Worm (Caenorhabditis elegans): Measurements from ENCODE around the gene clec-218.
"Not testable (repeated sequence)": the region's sequence is repeated elsewhere in the genome, so short reads cannot be mapped to it uniquely, and the experiment has no call there.

Gene clec-218

DNA sequence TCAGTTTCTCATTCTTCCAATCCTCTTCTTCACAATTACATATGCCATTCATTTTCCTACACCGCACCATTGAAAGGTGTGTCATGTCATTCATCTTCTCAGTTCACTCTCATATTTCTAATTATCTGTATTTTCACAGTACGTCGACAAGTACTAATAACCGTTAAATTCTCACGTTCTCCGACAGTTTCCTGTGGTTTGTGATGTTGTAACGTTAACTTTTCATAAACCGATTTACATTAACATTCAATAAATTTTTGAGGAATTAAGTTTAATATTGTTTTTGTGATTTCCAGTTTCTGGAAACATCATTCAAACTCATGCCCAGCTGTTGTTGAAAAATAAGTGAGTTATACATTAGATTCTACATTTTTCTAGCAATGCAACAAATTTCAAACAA lies 26.6 kb downstream of the clec-218 start, which contains the start of gene tmd-2:
TSS of gene tmd-2 (plus strand) at position 301 of the 400 bp plus-strand sequence.
- no peak for TF ChIP-seq nhr-77 (tag; optimal IDR thresholded peaks at IDR 0.05)
- TF ChIP-seq lin-13 (GFP tag; optimal IDR thresholded peaks at IDR 0.05) = no peak
- TF ChIP-seq nhr-25 (tag; optimal IDR thresholded peaks at IDR 0.05) = no peak
- no peak for TF ChIP-seq elt-1 (tag; optimal IDR thresholded peaks at IDR 0.05)
- TF ChIP-seq ztf-1 (GFP tag; conservative IDR thresholded peaks at IDR 0.05) = no peak
- TF ChIP-seq unc-55 (GFP tag; optimal IDR thresholded peaks at IDR 0.05) = no peak

DNA sequence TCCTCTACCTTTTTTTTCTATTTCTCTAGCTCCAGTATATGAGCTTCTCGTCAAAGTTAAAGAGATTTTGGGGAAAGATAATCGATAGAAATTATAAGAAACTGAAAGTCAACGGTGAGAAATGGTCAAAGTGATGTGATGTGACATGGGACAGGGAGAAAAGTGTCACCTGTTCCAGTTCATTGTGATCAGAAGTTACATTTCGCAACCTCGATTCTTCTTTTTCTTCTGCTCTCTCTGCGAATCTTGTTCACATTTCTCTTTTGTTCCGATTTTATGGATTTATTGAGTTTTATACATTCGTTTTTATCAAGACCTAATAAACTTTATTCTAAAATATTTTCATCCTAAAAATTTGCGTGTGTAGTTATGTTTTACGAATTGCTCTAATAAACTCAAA lies 27.9 kb downstream of the clec-218 start:
- TF ChIP-seq blmp-1 (tag; optimal IDR thresholded peaks at IDR 0.05; ENCODE audit: insufficient read depth) (peak; percentile 31), C34F6.9 (tag; optimal IDR thresholded peaks at IDR 0.05) (peak; percentile 31), nhr-129 (tag; optimal IDR thresholded peaks at IDR 0.05) (peak; percentile 20), sma-9 (GFP tag; optimal IDR thresholded peaks at IDR 0.05) (peak; percentile 23), sma-9 (tag; optimal IDR thresholded peaks at IDR 0.05) (no peak), unc-39 (tag; optimal IDR thresholded peaks at IDR 0.05) (no peak), egl-27 (tag; optimal IDR thresholded peaks at IDR 0.05) (no peak), nhr-12 (tag; optimal IDR thresholded peaks at IDR 0.05) (no peak)

DNA sequence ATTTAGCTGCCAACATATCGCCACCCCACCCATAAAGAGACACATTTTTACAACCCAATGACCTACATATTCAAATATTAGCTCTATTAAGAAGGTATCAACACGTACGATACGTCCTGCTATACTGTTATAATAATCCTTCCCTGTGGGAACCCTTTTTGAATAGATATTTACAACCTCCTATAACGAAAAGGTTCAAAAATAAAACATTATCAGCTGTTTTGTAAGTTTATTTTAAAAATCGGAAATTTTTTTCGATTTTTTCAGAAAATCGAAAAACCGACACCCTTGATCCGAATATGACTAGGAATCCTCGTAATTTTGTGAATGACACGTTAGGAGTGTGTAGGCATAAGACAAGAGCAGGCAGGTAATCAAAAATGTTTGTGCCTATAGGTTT lies 33.2 kb downstream of the clec-218 start, which contains the start of gene C08D8.7:
TSS of gene C08D8.7 (plus strand) at position 301 of the 400 bp plus-strand sequence.
- TF ChIP-seq lin-13 (GFP tag; optimal IDR thresholded peaks at IDR 0.05); unc-39 (tag; optimal IDR thresholded peaks at IDR 0.05); elt-3 (tag; optimal IDR thresholded peaks at IDR 0.05): not testable (repeated sequence)

DNA sequence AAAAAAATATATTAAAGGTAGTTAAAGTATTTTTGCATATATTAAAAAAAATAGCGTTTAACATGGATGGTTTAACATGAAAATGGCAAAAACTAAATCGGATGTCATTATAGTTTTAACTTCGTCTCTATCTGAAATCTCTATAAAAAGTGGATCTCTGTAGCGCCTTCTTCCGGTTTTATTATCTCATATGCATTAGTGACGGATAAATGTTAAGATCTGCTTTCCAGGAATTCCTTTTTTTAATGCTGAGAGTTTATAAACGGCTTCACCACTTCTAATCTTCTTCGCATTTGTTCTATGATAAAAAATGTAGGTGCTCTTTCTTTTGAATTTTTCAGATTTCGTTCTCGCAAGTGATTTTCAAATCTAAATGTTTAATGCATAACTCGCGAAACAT lies 34.7 kb downstream of the clec-218 start:
- no peak for TF ChIP-seq elt-1 (tag; optimal IDR thresholded peaks at IDR 0.05)
- no peak for TF ChIP-seq nhr-77 (tag; optimal IDR thresholded peaks at IDR 0.05)
- no peak for TF ChIP-seq lsy-2 (tag; optimal IDR thresholded peaks at IDR 0.05)
- TF ChIP-seq dmd-4 (tag; optimal IDR thresholded peaks at IDR 0.05) = no peak
- no peak for TF ChIP-seq ZK546.5 (tag; optimal IDR thresholded peaks at IDR 0.05)
- no peak for TF ChIP-seq fos-1 (tag; optimal IDR thresholded peaks at IDR 0.05)
- no peak for TF ChIP-seq nhr-11 (tag; optimal IDR thresholded peaks at IDR 0.05)
- no peak for TF ChIP-seq ama-1 (optimal IDR thresholded peaks at IDR 0.05)
- TF ChIP-seq nhr-10 (tag; optimal IDR thresholded peaks at IDR 0.05) = no peak
- no peak for TF ChIP-seq mab-5 (tag; optimal IDR thresholded peaks at IDR 0.05)
- TF ChIP-seq Y55F3AM.14 (GFP tag; optimal IDR thresholded peaks at IDR 0.05) = no peak
- TF ChIP-seq blmp-1 (tag; optimal IDR thresholded peaks at IDR 0.05; ENCODE audit: insufficient read depth) = no peak
- TF ChIP-seq unc-62 (GFP tag; optimal IDR thresholded peaks at IDR 0.05) = no peak
- TF ChIP-seq lin-11 (tag; optimal IDR thresholded peaks at IDR 0.05) = no peak
- TF ChIP-seq mbf-1 (tag; optimal IDR thresholded peaks at IDR 0.05) = no peak

DNA sequence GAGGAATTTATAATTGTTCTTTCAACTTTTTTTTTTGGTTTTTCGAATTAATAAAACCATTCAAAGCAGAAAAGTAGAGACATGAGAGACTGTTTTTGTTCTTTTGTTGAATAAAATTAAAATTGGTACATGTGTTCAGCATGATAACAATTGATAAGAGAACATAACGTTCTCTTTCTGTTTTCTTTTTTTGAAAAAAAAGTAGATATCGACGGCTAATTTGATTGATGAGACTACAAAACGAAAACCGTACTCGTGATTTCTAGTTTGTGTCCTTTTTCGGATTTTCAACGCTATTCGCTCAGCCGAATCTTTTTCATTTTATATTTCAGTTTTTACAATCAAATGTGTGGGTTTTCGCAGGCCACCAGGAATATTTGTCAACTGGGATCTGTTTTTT lies 37.7 kb downstream of the clec-218 start, which contains the start of gene C08D8.1:
TSS of gene C08D8.1 (plus strand) at position 324 of the 400 bp plus-strand sequence.
- TF ChIP-seq R02D3.7 (tag; optimal IDR thresholded peaks at IDR 0.05) = no peak
- no peak for TF ChIP-seq F13H6.1 (tag; optimal IDR thresholded peaks at IDR 0.05)
- TF ChIP-seq gmeb-1 (tag; optimal IDR thresholded peaks at IDR 0.05) = no peak
- TF ChIP-seq elt-1 (tag; optimal IDR thresholded peaks at IDR 0.05) = no peak
- no peak for TF ChIP-seq mab-5 (tag; optimal IDR thresholded peaks at IDR 0.05)
- TF ChIP-seq blmp-1 (tag; optimal IDR thresholded peaks at IDR 0.05; ENCODE audit: insufficient read depth) = no peak
- no peak for TF ChIP-seq alr-1 (tag; optimal IDR thresholded peaks at IDR 0.05)
- TF ChIP-seq egl-27 (tag; optimal IDR thresholded peaks at IDR 0.05) = no peak
- no peak for TF ChIP-seq lin-13 (GFP tag; optimal IDR thresholded peaks at IDR 0.05)
- TF ChIP-seq nhr-12 (tag; optimal IDR thresholded peaks at IDR 0.05) = no peak

DNA sequence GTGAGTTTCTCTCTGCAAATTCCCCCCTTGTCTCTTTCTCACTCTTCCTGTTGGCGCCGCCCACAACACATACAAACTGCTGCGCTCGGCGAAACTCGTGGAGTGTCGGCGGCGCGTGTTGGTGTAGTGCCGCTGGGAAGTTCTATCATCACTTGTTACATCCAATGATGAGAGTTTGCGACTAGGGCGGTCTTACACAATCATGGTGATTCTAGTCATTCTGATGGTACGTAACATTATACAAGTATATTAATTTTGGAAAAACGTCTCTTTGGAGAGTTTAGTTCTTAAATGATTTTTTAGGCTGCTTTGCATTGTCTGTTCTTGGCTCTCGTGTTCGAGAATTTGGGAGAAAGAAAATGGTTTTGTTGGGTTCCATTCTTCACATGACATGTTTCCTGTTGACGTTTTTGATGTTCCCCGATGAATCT lies 41.2 kb downstream of the clec-218 start:
- TF ChIP-seq nhr-77 (tag; optimal IDR thresholded peaks at IDR 0.05) = no peak
- peak; percentile 46 for TF ChIP-seq zag-1 (tag; optimal IDR thresholded peaks at IDR 0.05)
- TF ChIP-seq unc-55 (GFP tag; optimal IDR thresholded peaks at IDR 0.05) = peak; percentile 77
- peak; percentile 84 for TF ChIP-seq fos-1 (tag; optimal IDR thresholded peaks at IDR 0.05)
- TF ChIP-seq lin-39 (tag; optimal IDR thresholded peaks at IDR 0.05) = no peak
- TF ChIP-seq ceh-16 (tag; optimal IDR thresholded peaks at IDR 0.05) = peak; percentile 47
- no peak for TF ChIP-seq alr-1 (tag; optimal IDR thresholded peaks at IDR 0.05)
- TF ChIP-seq nhr-6 (tag; optimal IDR thresholded peaks at IDR 0.05) = peak; percentile 51
- TF ChIP-seq ceh-82 (tag; optimal IDR thresholded peaks at IDR 0.05) = no peak
- no peak for TF ChIP-seq aly-2 (tag; optimal IDR thresholded peaks at IDR 0.05)
- TF ChIP-seq mbf-1 (tag; optimal IDR thresholded peaks at IDR 0.05) = no peak
- TF ChIP-seq lin-13 (GFP tag; optimal IDR thresholded peaks at IDR 0.05) = peak; percentile 75
- peak; percentile 97 for TF ChIP-seq sma-9 (GFP tag; optimal IDR thresholded peaks at IDR 0.05)
- no peak for TF ChIP-seq sma-9 (tag; optimal IDR thresholded peaks at IDR 0.05)
- peak; percentile 73 for TF ChIP-seq Y55F3AM.14 (GFP tag; optimal IDR thresholded peaks at IDR 0.05)
- TF ChIP-seq gmeb-1 (tag; optimal IDR thresholded peaks at IDR 0.05) = peak; percentile 88
- TF ChIP-seq nhr-10 (tag; optimal IDR thresholded peaks at IDR 0.05) = peak; percentile 56
- TF ChIP-seq sma-3 (GFP tag; optimal IDR thresholded peaks at IDR 0.05) = peak; percentile 94
- peak; percentile 56 for TF ChIP-seq nhr-25 (tag; optimal IDR thresholded peaks at IDR 0.05)
- peak; percentile 77 for TF ChIP-seq nhr-21 (tag; optimal IDR thresholded peaks at IDR 0.05)
- no peak for TF ChIP-seq elt-1 (tag; optimal IDR thresholded peaks at IDR 0.05)
- no peak for TF ChIP-seq lin-11 (tag; optimal IDR thresholded peaks at IDR 0.05)
- no peak for TF ChIP-seq elt-3 (tag; optimal IDR thresholded peaks at IDR 0.05)
- TF ChIP-seq snpc-4 (tag; optimal IDR thresholded peaks at IDR 0.05) = peak; percentile 99
- no peak for TF ChIP-seq ztf-1 (GFP tag; conservative IDR thresholded peaks at IDR 0.05)
- TF ChIP-seq peb-1 (tag; optimal IDR thresholded peaks at IDR 0.05) = no peak

All from whole organism, L2 larva.